Fruit fly (Drosophila melanogaster): Measurements from ENCODE around the gene CG15418.

DNA sequence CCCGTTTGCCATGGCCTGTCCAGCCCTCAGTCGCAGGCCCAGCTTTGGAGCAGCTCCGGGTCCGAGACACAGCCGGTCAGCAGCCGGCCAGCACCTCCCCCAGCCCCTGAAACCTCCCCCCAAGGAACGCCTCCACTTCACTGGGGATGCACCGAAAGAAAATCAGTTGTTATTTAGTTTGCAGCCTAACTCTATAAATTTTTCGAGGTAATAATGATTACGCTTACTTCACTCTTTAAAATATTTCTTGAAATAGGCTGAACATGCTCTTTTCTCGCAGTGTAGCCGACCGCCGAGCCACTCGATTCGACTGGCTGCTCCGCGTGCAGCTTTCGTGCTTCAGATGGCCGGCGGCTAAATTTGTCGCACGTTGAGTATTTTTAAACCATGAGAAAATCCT lies 24.4 kb downstream of the CG15418 start:
- no peak for TF ChIP-seq Dll (optimal IDR thresholded peaks at IDR 0.05)
- no peak for TF ChIP-seq psq (optimal IDR thresholded peaks at IDR 0.05)
- TF ChIP-seq usp (GFP tag; optimal IDR thresholded peaks at IDR 0.05), result no peak
- no peak for TF ChIP-seq CG8478 (optimal IDR thresholded peaks at IDR 0.05)
- TF ChIP-seq EcR (GFP tag; optimal IDR thresholded peaks at IDR 0.05), result no peak
- no peak for TF ChIP-seq pan (optimal IDR thresholded peaks at IDR 0.05)
